Worm (Caenorhabditis elegans) whole organism, L1 larva: ENCODE measurements around the gene dpy-27.

Experiments used
- C04F5.9 ChIP-seq: sonication (generic microtip); optimal IDR thresholded peaks from 2 replicates; lab custom pipeline; 2016; ENCODE audit warnings: missing genetic modification characterization, missing compliant biosample characterization
- C34B4.2 ChIP-seq: sonication (generic microtip); optimal IDR thresholded peaks from 2 replicates; lab custom pipeline; 2017; ENCODE audit warnings: mild to moderate bottlenecking, missing genetic modification characterization, missing compliant biosample characterization
- F16B12.6 ChIP-seq: fragments of 150-350 bp; optimal IDR thresholded peaks from 2 replicates; lab custom pipeline; 2014; ENCODE audit warnings: missing biosample characterization, missing genetic modification characterization
- Y116A8C.19 ChIP-seq: sonication (generic microtip); optimal IDR thresholded peaks from 2 replicates; lab custom pipeline; 2016; ENCODE audit warnings: missing compliant biosample characterization, missing genetic modification characterization, borderline replicate concordance
- aha-1 ChIP-seq: fragments of 150-350 bp; optimal IDR thresholded peaks from 2 replicates; lab custom pipeline; 2014; ENCODE audit warnings: missing biosample characterization, missing genetic modification characterization
- alr-1 ChIP-seq: fragments of 200-800 bp; sonication (Bioruptor generic); optimal IDR thresholded peaks from 2 replicates; lab custom pipeline; 2018; ENCODE audit warnings: borderline replicate concordance, mild to moderate bottlenecking, missing genetic modification characterization, missing compliant biosample characterization
- ama-1 ChIP-seq: fragments of 150-350 bp; optimal IDR thresholded peaks from 2 replicates; lab custom pipeline; 2014
- ceh-63 ChIP-seq: fragments of 200-800 bp; sonication (Bioruptor generic); optimal IDR thresholded peaks from 2 replicates; lab custom pipeline; 2018; ENCODE audit warnings: mild to moderate bottlenecking, missing genetic modification characterization, missing compliant biosample characterization
- ceh-88 ChIP-seq: fragments of 200-800 bp; sonication (Bioruptor generic); IDR thresholded peaks from 2 replicates; pipeline ENCODE4 v1.3.6; 2022; ENCODE audit warnings: missing genetic modification characterization, missing compliant biosample characterization
- ceh-90 ChIP-seq: sonication (generic microtip); optimal IDR thresholded peaks from 2 replicates; lab custom pipeline; 2016; ENCODE audit warnings: missing genetic modification characterization, missing compliant biosample characterization
- dsc-1 ChIP-seq: sonication (generic microtip); optimal IDR thresholded peaks from 2 replicates; lab custom pipeline; 2016; ENCODE audit warnings: mild to moderate bottlenecking, missing genetic modification characterization, missing compliant biosample characterization
- efl-1 ChIP-seq, 4 experiments: fragments of 150-350 bp; optimal IDR thresholded peaks in 3 of 4; peaks in 1 of 4; 1 replicate in 1 of 4; 2 replicates in 3 of 4; lab custom pipeline; 2014; ENCODE audit warnings: missing biosample characterization in 2 of 4, missing genetic modification characterization in 2 of 4, missing genetic modification reagents in 2 of 4
- egl-13 ChIP-seq: sonication (generic microtip); optimal IDR thresholded peaks from 2 replicates; lab custom pipeline; 2016; ENCODE audit warnings: missing genotype, missing genetic modification reagents, missing genetic modification characterization, missing compliant biosample characterization
- elt-2 ChIP-seq: sonication (generic microtip); optimal IDR thresholded peaks from 2 replicates; lab custom pipeline; 2016; ENCODE audit warnings: missing genetic modification characterization, mild to moderate bottlenecking, inconsistent platforms, missing compliant biosample characterization, missing genetic modification reagents
- fkh-8 ChIP-seq: sonication (generic microtip); optimal IDR thresholded peaks from 2 replicates; lab custom pipeline; 2016; ENCODE audit warnings: mild to moderate bottlenecking, missing genetic modification characterization, missing compliant biosample characterization
- fos-1 ChIP-seq: fragments of 150-350 bp; optimal IDR thresholded peaks from 2 replicates; lab custom pipeline; 2014; ENCODE audit warnings: missing biosample characterization, missing genetic modification characterization
- grh-1 ChIP-seq: fragments of 200-800 bp; sonication (Bioruptor generic); IDR thresholded peaks from 2 replicates; pipeline ENCODE4 v1.3.6; 2022; ENCODE audit warnings: missing genetic modification reagents, missing genetic modification characterization, missing compliant biosample characterization
- hlh-17 ChIP-seq: fragments of 200-800 bp; sonication (Bioruptor generic); optimal IDR thresholded peaks from 2 replicates; lab custom pipeline; 2018; ENCODE audit warnings: missing genetic modification characterization, mild to moderate bottlenecking, missing compliant biosample characterization, moderate library complexity, borderline replicate concordance
- irx-1 ChIP-seq: sonication (generic microtip); optimal IDR thresholded peaks from 2 replicates; lab custom pipeline; 2016; ENCODE audit warnings: missing genetic modification characterization, missing compliant biosample characterization
- isw-1 ChIP-seq: fragments of 200-800 bp; sonication (Bioruptor generic); IDR thresholded peaks from 2 replicates; pipeline ENCODE4 v1.3.6; 2022; ENCODE audit warnings: missing genetic modification characterization, missing compliant biosample characterization
- jun-1 ChIP-seq: fragments of 150-350 bp; optimal IDR thresholded peaks from 2 replicates; lab custom pipeline; 2014; ENCODE audit warnings: missing biosample characterization, missing genetic modification reagents, missing genetic modification characterization
- lin-13 ChIP-seq: fragments of 150-350 bp; optimal IDR thresholded peaks from 2 replicates; lab custom pipeline; 2014; ENCODE audit warnings: missing biosample characterization, missing genetic modification reagents, missing genetic modification characterization
- lin-15B ChIP-seq: fragments of 150-350 bp; sonication (generic microtip); optimal IDR thresholded peaks from 3 replicates; lab custom pipeline; 2014; ENCODE audit warnings: missing biosample characterization, missing genetic modification characterization
- lin-35 ChIP-seq, 2 experiments: fragments of 150-350 bp; optimal IDR thresholded peaks; 2 replicates each; lab custom pipeline; 2014; ENCODE audit warnings: missing biosample characterization in 2 of 2, missing genetic modification characterization in 2 of 2, missing genetic modification reagents in 2 of 2
- mab-9 ChIP-seq: fragments of 200-800 bp; sonication (Bioruptor generic); IDR thresholded peaks from 2 replicates; pipeline ENCODE4 v1.3.6; 2022; ENCODE audit warnings: missing genetic modification reagents, missing genetic modification characterization, missing compliant biosample characterization
- mep-1 ChIP-seq: fragments of 150-350 bp; optimal IDR thresholded peaks from 2 replicates; lab custom pipeline; 2014; ENCODE audit warnings: missing biosample characterization, missing genetic modification characterization
- nhr-11 ChIP-seq: fragments of 150-350 bp; optimal IDR thresholded peaks from 2 replicates; lab custom pipeline; 2014; ENCODE audit warnings: missing biosample characterization, missing genetic modification characterization
- nhr-12 ChIP-seq: sonication (generic microtip); optimal IDR thresholded peaks from 2 replicates; lab custom pipeline; 2017; ENCODE audit warnings: missing biosample characterization, missing genetic modification characterization
- nhr-19 ChIP-seq: fragments of 200-800 bp; sonication (Bioruptor generic); conservative IDR thresholded peaks from 2 replicates; pipeline ENCODE4 v1.3.6; 2022; ENCODE audit warnings: missing genetic modification characterization, missing compliant biosample characterization
- nhr-20 ChIP-seq: sonication (generic microtip); optimal IDR thresholded peaks from 2 replicates; lab custom pipeline; 2016; ENCODE audit warnings: mild to moderate bottlenecking, missing genetic modification characterization, missing compliant biosample characterization
- nhr-237 ChIP-seq: fragments of 150-350 bp; optimal IDR thresholded peaks from 2 replicates; lab custom pipeline; 2014; ENCODE audit warnings: missing biosample characterization, missing genetic modification characterization
- nhr-47 ChIP-seq: sonication (generic microtip); optimal IDR thresholded peaks from 2 replicates; lab custom pipeline; 2016; ENCODE audit warnings: mild to moderate bottlenecking, missing genetic modification characterization, moderate library complexity, missing compliant biosample characterization
- nhr-71 ChIP-seq: sonication (generic microtip); optimal IDR thresholded peaks from 2 replicates; lab custom pipeline; 2016; ENCODE audit warnings: mild to moderate bottlenecking, missing genetic modification characterization, moderate library complexity, missing compliant biosample characterization
- nhr-84 ChIP-seq: sonication (generic microtip); optimal IDR thresholded peaks from 2 replicates; lab custom pipeline; 2017; ENCODE audit warnings: missing biosample characterization, missing genetic modification characterization
- nhr-90 ChIP-seq: sonication (generic microtip); optimal IDR thresholded peaks from 2 replicates; lab custom pipeline; 2016; ENCODE audit warnings: mild to moderate bottlenecking, missing genetic modification characterization, missing compliant biosample characterization; ENCODE audit not compliant: poor library complexity
- pag-3 ChIP-seq: sonication (generic microtip); optimal IDR thresholded peaks from 2 replicates; lab custom pipeline; 2017; ENCODE audit warnings: missing genetic modification characterization, mild to moderate bottlenecking, missing compliant biosample characterization, antibody characterized with exemption, borderline replicate concordance; ENCODE audit not compliant: insufficient read depth
- pax-3 ChIP-seq: fragments of 200-800 bp; sonication (Bioruptor generic); optimal IDR thresholded peaks from 2 replicates; lab custom pipeline; 2018; ENCODE audit warnings: mild to moderate bottlenecking, missing genetic modification characterization, moderate library complexity, missing compliant biosample characterization
- rnt-1 ChIP-seq: sonication (generic microtip); optimal IDR thresholded peaks from 2 replicates; lab custom pipeline; 2016; ENCODE audit warnings: mild to moderate bottlenecking, missing genetic modification characterization, moderate library complexity, missing compliant biosample characterization
- snu-23 ChIP-seq: sonication (generic microtip); optimal IDR thresholded peaks from 2 replicates; lab custom pipeline; 2016; ENCODE audit warnings: missing genetic modification characterization, missing compliant biosample characterization
- sox-4 ChIP-seq: sonication (generic microtip); optimal IDR thresholded peaks from 2 replicates; lab custom pipeline; 2016; ENCODE audit warnings: missing genetic modification characterization, missing compliant biosample characterization
- sptf-1 ChIP-seq: fragments of 150-350 bp; optimal IDR thresholded peaks from 2 replicates; lab custom pipeline; 2014; ENCODE audit warnings: missing biosample characterization, missing genetic modification characterization
- sup-37 ChIP-seq: fragments of 200-800 bp; sonication (Bioruptor generic); optimal IDR thresholded peaks from 2 replicates; lab custom pipeline; 2018; ENCODE audit warnings: mild to moderate bottlenecking, missing genetic modification characterization, missing compliant biosample characterization
- swsn-7 ChIP-seq: sonication (generic microtip); optimal IDR thresholded peaks from 2 replicates; lab custom pipeline; 2016; ENCODE audit warnings: missing genetic modification characterization, missing compliant biosample characterization
- tbx-2 ChIP-seq: sonication (generic microtip); optimal IDR thresholded peaks from 2 replicates; lab custom pipeline; 2016; ENCODE audit warnings: missing genetic modification characterization, missing compliant biosample characterization
- unc-62 ChIP-seq: fragments of 150-350 bp; optimal IDR thresholded peaks from 2 replicates; lab custom pipeline; 2014; ENCODE audit warnings: missing biosample characterization, missing genetic modification reagents, missing genetic modification characterization
- unc-86 ChIP-seq: sonication (generic microtip); optimal IDR thresholded peaks from 2 replicates; lab custom pipeline; 2016; ENCODE audit warnings: missing genetic modification characterization, missing compliant biosample characterization
- unc-98 ChIP-seq: fragments of 200-800 bp; sonication (Bioruptor generic); IDR thresholded peaks from 2 replicates; pipeline ENCODE4 v1.3.6; 2022; ENCODE audit warnings: missing genetic modification characterization, missing compliant biosample characterization
- vab-15 ChIP-seq: sonication (generic microtip); optimal IDR thresholded peaks from 2 replicates; lab custom pipeline; 2017; ENCODE audit warnings: missing genotype, mild to moderate bottlenecking, missing genetic modification characterization, missing compliant biosample characterization
- xbp-1 ChIP-seq: sonication (generic microtip); optimal IDR thresholded peaks from 2 replicates; lab custom pipeline; 2016; ENCODE audit warnings: missing genetic modification characterization, missing compliant biosample characterization
- zag-1 ChIP-seq: fragments of 150-350 bp; optimal IDR thresholded peaks from 2 replicates; lab custom pipeline; 2014; ENCODE audit warnings: missing biosample characterization, missing genetic modification characterization
- zip-4 ChIP-seq: fragments of 200-800 bp; sonication (Bioruptor generic); optimal IDR thresholded peaks from 2 replicates; lab custom pipeline; 2018; ENCODE audit warnings: mild to moderate bottlenecking, missing genetic modification characterization, moderate library complexity, missing compliant biosample characterization
- ztf-11 ChIP-seq, 2 experiments: sonication (generic microtip); optimal IDR thresholded peaks; 2 replicates each; lab custom pipeline; 2016 to 2017; ENCODE audit warnings: missing genetic modification characterization in 2 of 2, missing biosample characterization in 1 of 2, missing compliant biosample characterization in 1 of 2

Gene dpy-27

ce11 chrIII:3862918-3863385 lies 43.5 kb upstream of the dpy-27 start, which contains the start of gene brc-1 (continued):
- TF ChIP-seq hlh-17 (GFP tag; lab: Kevin White, UChicago) (no peak), isw-1 (peak; percentile 88), swsn-7 (tag; lab: Kevin White, UChicago) (peak; percentile 82), nhr-19 (peak; percentile 100), nhr-47 (tag; lab: Kevin White, UChicago) (peak; percentile 91), lin-13 (GFP tag; lab: Kevin White, UChicago) (peak; percentile 83), F16B12.6 (tag; lab: Kevin White, UChicago) (peak; percentile 74), irx-1 (peak; percentile 80), grh-1 (peak; percentile 51), lin-15B (peak; percentile 88), xbp-1 (tag; lab: Kevin White, UChicago) (peak; percentile 81), C04F5.9 (tag; lab: Kevin White, UChicago) (peak; percentile 53), Y116A8C.19 (tag; lab: Kevin White, UChicago) (no peak), rnt-1 (tag; lab: Kevin White, UChicago) (peak; percentile 88), ztf-11 (tag; optimal IDR thresholded peaks at IDR 0.05; lab: Kevin White, UChicago) (peak in 1 of 2 experiments; percentile 36), elt-2 (tag; lab: Kevin White, UChicago) (peak; percentile 65), fos-1 (peak; percentile 69), ceh-63 (no peak), ama-1 (peak; percentile 71), snu-23 (GFP tag; lab: Kevin White, UChicago) (peak; percentile 90), sptf-1 (no peak), unc-62 (GFP tag; lab: Kevin White, UChicago) (no peak), pax-3 (tag; lab: Kevin White, UChicago) (peak; percentile 84), tbx-2 (tag; lab: Kevin White, UChicago) (peak; percentile 83), ceh-90 (tag; lab: Kevin White, UChicago) (no peak), zip-4 (GFP tag; lab: Kevin White, UChicago) (peak; percentile 59), nhr-90 (tag; lab: Kevin White, UChicago) (peak; percentile 70), sox-4 (tag; lab: Kevin White, UChicago) (no peak), nhr-12 (tag; lab: Kevin White, UChicago) (no peak), dsc-1 (tag; lab: Kevin White, UChicago) (peak; percentile 82), C34B4.2 (tag; lab: Kevin White, UChicago) (no peak), unc-86 (tag; lab: Kevin White, UChicago) (peak; percentile 86), pag-3 (no peak), alr-1 (tag; lab: Kevin White, UChicago) (no peak), jun-1 (tag; lab: Kevin White, UChicago) (peak; percentile 74), fkh-8 (tag; lab: Kevin White, UChicago) (peak; percentile 96), nhr-20 (tag; lab: Kevin White, UChicago) (peak; percentile 87), unc-98 (peak; percentile 57; the same call in 1 of the 2 replicates), sup-37 (GFP tag; lab: Kevin White, UChicago) (peak; percentile 54), nhr-11 (peak; percentile 53), aha-1 (tag; lab: Kevin White, UChicago) (no peak), nhr-84 (tag; lab: Kevin White, UChicago) (no peak), egl-13 (tag; lab: Kevin White, UChicago) (peak; percentile 85), vab-15 (tag; lab: Kevin White, UChicago) (peak; percentile 15), zag-1 (tag; lab: Kevin White, UChicago) (no peak), efl-1 (optimal IDR thresholded peaks at IDR 0.05; lab: Kevin White, UChicago) (peak; percentile 88 to 96), efl-1 (GFP tag; optimal IDR thresholded peaks at IDR 0.05 in 1 of 2; lab: Kevin White, UChicago) (peak; percentile 96 to 99), lin-35 (GFP tag; optimal IDR thresholded peaks at IDR 0.05; lab: Kevin White, UChicago) (peak; percentile 96 to 97), ceh-88 (GFP tag; lab: Robert Waterston, UW) (peak; percentile 52; the same call in 1 of the 2 replicates), mep-1 (tag; lab: Kevin White, UChicago) (peak; percentile 78), nhr-71 (peak; percentile 94), nhr-237 (tag; lab: Kevin White, UChicago) (peak; percentile 74), mab-9 (GFP tag; lab: Robert Waterston, UW) (peak; percentile 78)
